Fruit fly (Drosophila melanogaster): ENCODE data around the gene Iris.
A peak's percentile ranks its signal among the peaks of the same experiment; 100 is the strongest.

Iris gene

DNA sequence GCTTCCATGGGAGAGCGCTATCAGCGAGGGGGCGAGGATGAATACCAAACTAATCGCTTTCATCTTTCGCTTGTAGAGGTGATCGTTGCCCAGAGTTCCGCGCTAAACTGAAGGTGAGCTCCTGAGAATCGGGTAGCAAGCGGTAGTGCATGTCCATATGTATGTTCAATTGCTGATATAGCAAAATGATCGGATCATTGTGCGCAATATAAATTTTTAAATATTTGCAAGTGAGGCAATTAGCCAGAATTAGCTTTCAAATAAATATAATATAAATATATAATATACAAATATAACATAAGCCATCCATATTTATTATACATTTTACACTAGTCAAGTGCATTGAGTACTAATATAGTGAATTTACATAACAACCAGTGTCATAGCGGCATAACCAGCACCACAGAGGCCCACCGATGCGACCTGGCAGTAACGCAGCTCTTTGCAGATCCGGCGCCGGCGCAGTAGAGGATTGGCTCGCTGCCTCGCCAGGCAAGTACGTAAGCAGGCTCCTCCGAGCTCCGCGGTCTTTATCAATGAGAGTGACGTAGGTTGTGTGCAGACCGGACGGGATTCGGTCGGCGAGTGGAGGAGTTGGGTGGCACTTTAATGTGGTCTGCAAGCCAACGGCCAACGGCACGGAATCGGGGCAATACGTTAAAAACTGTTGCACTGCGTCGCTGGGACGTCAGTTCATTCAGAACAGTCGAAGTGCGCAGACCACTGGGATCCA, at the start of gene Iris, which contains the start of gene CG4577:
Gene Iris, minus strand, starts transcription at position 88 of the 733 bp plus-strand sequence.
Gene CG4577, plus strand, starts transcription at position 683 of the 733 bp plus-strand sequence.
- TF ChIP-seq brk (GFP tag; optimal IDR thresholded peaks at IDR 0.05) (no peak), Abd-B (GFP tag; optimal IDR thresholded peaks at IDR 0.05) (no peak), Sp1 (GFP tag; optimal IDR thresholded peaks at IDR 0.05) (no peak), Hr83 (GFP tag; optimal IDR thresholded peaks at IDR 0.05; ENCODE audit: poor library complexity, severe bottlenecking) (no peak), Mio (GFP tag; optimal IDR thresholded peaks at IDR 0.05) (no peak), Rel (GFP tag; optimal IDR thresholded peaks at IDR 0.05) (no peak), Rel (tag; optimal IDR thresholded peaks at IDR 0.05) (no peak), sage (GFP tag; optimal IDR thresholded peaks at IDR 0.05) (no peak), psq (GFP tag; optimal IDR thresholded peaks at IDR 0.05) (no peak)

DNA sequence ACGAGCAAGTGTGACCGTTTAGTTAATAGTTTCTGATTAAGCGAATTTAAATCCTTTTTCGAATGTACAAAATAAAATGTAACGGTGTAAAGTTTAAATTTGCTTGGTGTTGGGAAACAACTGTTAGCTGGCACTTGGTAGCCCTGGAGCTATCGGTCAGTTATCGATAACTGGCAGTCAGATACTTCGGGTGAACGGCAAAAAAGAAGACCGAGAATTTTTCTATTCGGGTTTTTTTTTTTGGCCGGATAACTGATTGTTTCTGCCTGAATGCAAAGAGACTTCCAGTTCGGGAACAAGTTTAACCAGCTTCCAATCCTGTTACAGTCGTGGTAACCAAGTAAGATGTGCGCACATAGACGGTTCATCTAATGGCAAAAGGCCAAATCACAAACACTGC, 43.6 kb upstream of the Iris start, which contains the start of gene CG4896:
Gene CG4896, plus strand, starts transcription at position 169 of the 400 bp plus-strand sequence.
- TF ChIP-seq Rel (GFP tag; optimal IDR thresholded peaks at IDR 0.05) (no peak), Rel (tag; optimal IDR thresholded peaks at IDR 0.05) (peak; percentile 86), dmrt93B (GFP tag; optimal IDR thresholded peaks at IDR 0.05) (no peak), Hr83 (GFP tag; optimal IDR thresholded peaks at IDR 0.05; ENCODE audit: poor library complexity, severe bottlenecking) (peak; percentile 36)

DNA sequence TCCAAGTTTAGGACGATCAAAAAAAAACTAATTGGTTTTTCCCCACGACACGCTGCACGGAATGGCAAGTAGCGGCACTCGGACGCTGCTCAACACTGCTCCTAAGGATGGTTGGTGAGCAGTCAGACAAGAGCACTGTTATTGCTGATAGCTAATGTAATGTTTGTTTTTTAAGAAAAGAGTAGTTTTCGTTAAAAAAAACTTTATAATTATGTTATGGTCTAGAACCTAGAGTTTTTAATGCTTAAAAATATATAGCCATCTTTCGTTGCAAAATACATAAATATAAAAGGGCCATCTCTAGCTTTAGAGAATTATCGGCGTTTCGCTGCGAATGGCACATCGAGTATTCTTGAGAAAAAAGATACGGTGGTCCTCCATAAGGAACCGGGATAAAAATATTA, 38.8 kb upstream of the Iris start, which contains the start of the genes Charon and CG4887:
Gene Charon, minus strand, starts transcription at position 102 of the 404 bp plus-strand sequence.
Gene CG4887, plus strand, starts transcription at position 306 of the 404 bp plus-strand sequence.
- no peak for TF ChIP-seq Rel (GFP tag; optimal IDR thresholded peaks at IDR 0.05)
- peak; percentile 100 for TF ChIP-seq Rel (tag; optimal IDR thresholded peaks at IDR 0.05)
- no peak for TF ChIP-seq jim (GFP tag; optimal IDR thresholded peaks at IDR 0.05)
- peak; percentile 94 for TF ChIP-seq h (GFP tag; optimal IDR thresholded peaks at IDR 0.05)
- peak; percentile 88 for TF ChIP-seq GATAd (GFP tag; optimal IDR thresholded peaks at IDR 0.05)
- TF ChIP-seq sv (GFP tag; optimal IDR thresholded peaks at IDR 0.05) = peak; percentile 85
- TF ChIP-seq tai (GFP tag; optimal IDR thresholded peaks at IDR 0.05) = no peak
- no peak for TF ChIP-seq Dfd (GFP tag; optimal IDR thresholded peaks at IDR 0.05)
- TF ChIP-seq Hr83 (GFP tag; optimal IDR thresholded peaks at IDR 0.05; ENCODE audit: poor library complexity, severe bottlenecking) = peak; percentile 16
- TF ChIP-seq ey (GFP tag; optimal IDR thresholded peaks at IDR 0.05) = peak; percentile 89
- TF ChIP-seq dsf (GFP tag; optimal IDR thresholded peaks at IDR 0.05; ENCODE audit: borderline replicate concordance) = no peak
- peak; percentile 83 for TF ChIP-seq psq (GFP tag; optimal IDR thresholded peaks at IDR 0.05)
- peak; percentile 87 for TF ChIP-seq HLH106 (tag; optimal IDR thresholded peaks at IDR 0.05)
- peak; percentile 73 for TF ChIP-seq CG9705 (GFP tag; optimal IDR thresholded peaks at IDR 0.05)
- TF ChIP-seq Mio (GFP tag; optimal IDR thresholded peaks at IDR 0.05) = peak; percentile 48
- TF ChIP-seq Myc (optimal IDR thresholded peaks at IDR 0.05) = peak; percentile 73
- TF ChIP-seq CrebA (GFP tag; optimal IDR thresholded peaks at IDR 0.05; ENCODE audit: borderline replicate concordance) = no peak
- no peak for TF ChIP-seq woc (GFP tag; optimal IDR thresholded peaks at IDR 0.05)
- TF ChIP-seq rgr (GFP tag; optimal IDR thresholded peaks at IDR 0.05) = peak; percentile 90
- peak; percentile 88 for TF ChIP-seq OdsH (GFP tag; optimal IDR thresholded peaks at IDR 0.05)
- TF ChIP-seq Sp1 (GFP tag; optimal IDR thresholded peaks at IDR 0.05) = peak; percentile 84
- TF ChIP-seq foxo (GFP tag; optimal IDR thresholded peaks at IDR 0.05) = peak; percentile 41 to 93

DNA sequence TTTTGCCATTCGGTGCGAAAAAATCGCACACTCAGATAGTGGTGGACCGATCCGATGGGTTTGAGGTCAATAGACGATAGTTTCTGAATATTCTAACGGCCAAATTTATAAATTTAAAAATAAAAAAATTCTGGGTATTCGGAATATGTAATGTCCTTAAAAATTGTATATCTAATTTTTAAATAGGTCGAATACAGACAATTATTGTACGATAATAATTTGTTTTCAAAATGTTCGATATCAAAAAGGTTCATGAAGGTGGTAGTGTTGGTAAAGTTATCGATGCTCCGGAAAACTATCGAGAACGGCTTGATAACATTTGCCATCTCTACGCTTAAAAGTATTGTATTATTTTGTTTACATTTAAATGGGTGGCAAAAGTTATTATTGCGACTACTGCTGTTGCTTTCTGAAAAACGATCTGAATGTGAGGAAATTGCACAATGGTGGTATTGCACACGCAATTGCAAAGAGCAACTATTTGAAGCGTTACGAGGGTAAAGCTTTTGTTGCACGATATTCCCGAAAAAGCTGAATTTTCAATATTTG, 36.0 kb upstream of the Iris start, which contains the start of the genes CG31922 and Plap:
Gene CG31922, plus strand, starts transcription at position 315 of the 549 bp plus-strand sequence.
Gene Plap, minus strand, starts transcription at position 499 of the 549 bp plus-strand sequence.
- TF ChIP-seq Sp1 (GFP tag; optimal IDR thresholded peaks at IDR 0.05) (peak; percentile 78), Dfd (GFP tag; optimal IDR thresholded peaks at IDR 0.05) (no peak), tai (GFP tag; optimal IDR thresholded peaks at IDR 0.05) (no peak), CG32264 (GFP tag; optimal IDR thresholded peaks at IDR 0.05) (no peak), Rel (GFP tag; optimal IDR thresholded peaks at IDR 0.05) (no peak), Rel (tag; optimal IDR thresholded peaks at IDR 0.05) (peak; percentile 97), fru (GFP tag; optimal IDR thresholded peaks at IDR 0.05) (no peak), h (GFP tag; optimal IDR thresholded peaks at IDR 0.05) (peak; percentile 84), ey (GFP tag; optimal IDR thresholded peaks at IDR 0.05) (peak; percentile 67), Mio (GFP tag; optimal IDR thresholded peaks at IDR 0.05) (no peak), brk (GFP tag; optimal IDR thresholded peaks at IDR 0.05) (no peak), sage (GFP tag; optimal IDR thresholded peaks at IDR 0.05) (no peak), HLH106 (tag; optimal IDR thresholded peaks at IDR 0.05) (peak; percentile 81), psq (GFP tag; optimal IDR thresholded peaks at IDR 0.05) (peak; percentile 69), Myc (optimal IDR thresholded peaks at IDR 0.05) (peak; percentile 63), br (GFP tag; optimal IDR thresholded peaks at IDR 0.05) (peak; percentile 76), N (GFP tag; optimal IDR thresholded peaks at IDR 0.05) (no peak), Vsx2 (GFP tag; optimal IDR thresholded peaks at IDR 0.05; ENCODE audit: partially characterized antibody) (no peak), lola (GFP tag; optimal IDR thresholded peaks at IDR 0.05) (no peak), Hr83 (GFP tag; optimal IDR thresholded peaks at IDR 0.05; ENCODE audit: poor library complexity, severe bottlenecking) (peak; percentile 61), CG9705 (GFP tag; optimal IDR thresholded peaks at IDR 0.05) (peak; percentile 63), woc (GFP tag; optimal IDR thresholded peaks at IDR 0.05) (peak; percentile 58), OdsH (GFP tag; optimal IDR thresholded peaks at IDR 0.05) (peak; percentile 73), rgr (GFP tag; optimal IDR thresholded peaks at IDR 0.05) (peak; percentile 80), Hnf4 (GFP tag; optimal IDR thresholded peaks at IDR 0.05) (no peak), foxo (GFP tag; optimal IDR thresholded peaks at IDR 0.05) (peak; percentile 18 to 76), dmrt93B (GFP tag; optimal IDR thresholded peaks at IDR 0.05) (peak; percentile 63), Abd-B (GFP tag; optimal IDR thresholded peaks at IDR 0.05) (no peak), Jra (GFP tag; optimal IDR thresholded peaks at IDR 0.05) (no peak), Hr78 (GFP tag; optimal IDR thresholded peaks at IDR 0.05) (no peak), sv (GFP tag; optimal IDR thresholded peaks at IDR 0.05) (peak; percentile 75), jim (GFP tag; optimal IDR thresholded peaks at IDR 0.05) (no peak)
